Fruit fly (Drosophila melanogaster): Measurements from ENCODE around the gene Osi11.

The Osi11 gene

DNA sequence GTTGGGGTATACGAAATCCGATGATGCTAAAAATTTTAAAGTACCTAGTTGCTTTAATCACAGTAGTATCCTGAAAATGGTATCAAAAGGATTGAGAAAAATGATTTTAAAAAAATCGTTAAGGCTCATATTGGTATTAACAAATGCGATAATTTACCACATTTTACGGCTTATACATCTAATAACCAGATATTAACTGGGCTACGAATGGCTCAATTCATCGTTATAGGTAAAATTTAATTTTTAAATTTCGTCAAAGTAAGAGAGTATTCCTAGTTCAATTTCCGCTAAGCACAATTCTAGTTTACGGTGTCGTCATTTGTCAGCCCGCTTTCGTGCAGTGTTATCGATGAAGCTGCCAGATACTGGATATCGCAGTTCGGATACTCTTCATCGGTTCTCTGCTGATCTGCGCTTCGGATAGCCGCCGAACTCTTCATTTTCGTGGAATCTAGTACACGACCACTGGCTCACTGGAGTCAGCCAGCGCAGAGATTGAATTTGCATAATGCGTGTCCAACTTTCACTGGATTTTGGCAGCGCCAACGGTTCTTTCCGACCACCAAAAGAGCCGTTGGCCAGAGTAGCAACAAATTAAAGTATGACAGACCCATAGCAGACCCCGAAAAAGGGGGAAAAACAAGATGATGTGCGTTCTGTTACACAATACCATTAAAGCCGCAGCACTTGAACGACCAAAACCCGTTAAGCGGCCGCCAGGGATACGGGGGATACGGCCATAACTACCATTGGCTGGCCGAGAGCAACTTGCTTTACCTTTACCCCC is 39.3 kb downstream of the Osi11 start (continued):
- TF ChIP-seq exex (tag; optimal IDR thresholded peaks at IDR 0.05) (no peak), pnt (GFP tag; optimal IDR thresholded peaks at IDR 0.05) (peak; percentile 26), CG14860 (GFP tag; IDR thresholded peaks at IDR 0.05; ENCODE audit: partially characterized antibody) (no peak), CG9437 (GFP tag; optimal IDR thresholded peaks at IDR 0.05) (peak; percentile 23), CG2875 (GFP tag; optimal IDR thresholded peaks at IDR 0.05) (peak; percentile 40), Ets65A (GFP tag) (peak; percentile 56), Dek (tag; optimal IDR thresholded peaks at IDR 0.05) (no peak), phol (tag; optimal IDR thresholded peaks at IDR 0.05) (peak; percentile 58), CG6254 (GFP tag; optimal IDR thresholded peaks at IDR 0.05) (peak; percentile 14), dan (GFP tag; IDR thresholded peaks at IDR 0.05) (no peak), CG7556 (GFP tag; optimal IDR thresholded peaks at IDR 0.05) (peak; percentile 39), dmrt99B (tag; optimal IDR thresholded peaks at IDR 0.05) (peak; percentile 45), CG10979 (tag; optimal IDR thresholded peaks at IDR 0.05) (peak; percentile 65), CG11504 (tag; optimal IDR thresholded peaks at IDR 0.05) (peak; percentile 59), CG2202 (tag; optimal IDR thresholded peaks at IDR 0.05) (no peak), D (optimal IDR thresholded peaks at IDR 0.05) (no peak), D (GFP tag; optimal IDR thresholded peaks at IDR 0.05) (peak; percentile 45), Deaf1 (tag; optimal IDR thresholded peaks at IDR 0.05) (no peak), HLH3B (GFP tag; IDR thresholded peaks at IDR 0.05) (no peak), NK7.1 (GFP tag; optimal IDR thresholded peaks at IDR 0.05) (no peak), ewg (GFP tag; optimal IDR thresholded peaks at IDR 0.05) (peak; percentile 9), CG14667 (GFP tag; IDR thresholded peaks at IDR 0.05) (no peak), Sox100B (GFP tag; optimal IDR thresholded peaks at IDR 0.05) (peak; percentile 31), CG12104 (GFP tag; optimal IDR thresholded peaks at IDR 0.05) (no peak), sim (GFP tag; IDR thresholded peaks at IDR 0.05) (no peak), CG17359 (tag; optimal IDR thresholded peaks at IDR 0.05) (peak; percentile 25), pum (GFP tag; optimal IDR thresholded peaks at IDR 0.05) (peak; percentile 1), CoRest (tag; optimal IDR thresholded peaks at IDR 0.05) (peak; percentile 25), usp (GFP tag; optimal IDR thresholded peaks at IDR 0.05) (no peak), unpg (GFP tag; optimal IDR thresholded peaks at IDR 0.05) (peak; percentile 14), Ssrp (tag; optimal IDR thresholded peaks at IDR 0.05) (peak; percentile 25), CG32767 (GFP tag; IDR thresholded peaks at IDR 0.05) (no peak), Dll (GFP tag; IDR thresholded peaks at IDR 0.05; ENCODE audit: partially characterized antibody) (no peak), CG8924 (tag; optimal IDR thresholded peaks at IDR 0.05) (peak; percentile 15), CG13894 (tag; optimal IDR thresholded peaks at IDR 0.05) (no peak), cas (GFP tag; IDR thresholded peaks at IDR 0.05) (no peak), bsh (GFP tag; optimal IDR thresholded peaks at IDR 0.05) (peak in 1 of 2 experiments; percentile 61), Trl (optimal IDR thresholded peaks at IDR 0.05) (no peak), Trl (GFP tag; optimal IDR thresholded peaks at IDR 0.05) (no peak), amos (GFP tag; IDR thresholded peaks at IDR 0.05; ENCODE audit: partially characterized antibody) (no peak), CG6813 (GFP tag; optimal IDR thresholded peaks at IDR 0.05) (no peak), mld (GFP tag; IDR thresholded peaks at IDR 0.05; ENCODE audit: partially characterized antibody) (no peak), CG14710 (tag; optimal IDR thresholded peaks at IDR 0.05) (peak; percentile 8), fd64A (GFP tag; optimal IDR thresholded peaks at IDR 0.05) (no peak), gce (GFP tag; IDR thresholded peaks at IDR 0.05) (no peak), caup (GFP tag; optimal IDR thresholded peaks at IDR 0.05; ENCODE audit: severe bottlenecking) (no peak), Fer2 (tag; optimal IDR thresholded peaks at IDR 0.05) (no peak), tna (GFP tag; IDR thresholded peaks at IDR 0.05; ENCODE audit: partially characterized antibody) (no peak), Atf6 (GFP tag; IDR thresholded peaks at IDR 0.05) (no peak)
